Worm (Caenorhabditis elegans) whole organism, L2 larva: Measurements from ENCODE around the gene F07C3.2.

Experiments
- C34F6.9 ChIP-seq: fragments of 150-350 bp; optimal IDR thresholded peaks from 2 replicates; lab custom pipeline; 2014; ENCODE audit warnings: missing biosample characterization, missing genetic modification characterization
- ZK546.5 ChIP-seq: sonication (generic microtip); optimal IDR thresholded peaks from 2 replicates; lab custom pipeline; 2017; ENCODE audit warnings: missing biosample characterization, missing genetic modification characterization
- alr-1 ChIP-seq: fragments of 150-350 bp; optimal IDR thresholded peaks from 2 replicates; lab custom pipeline; 2014; ENCODE audit warnings: missing biosample characterization, missing genetic modification characterization
- aly-2 ChIP-seq: fragments of 150-350 bp; optimal IDR thresholded peaks from 2 replicates; lab custom pipeline; 2014; ENCODE audit warnings: missing biosample characterization, missing genetic modification characterization
- ama-1 ChIP-seq: fragments of 150-350 bp; optimal IDR thresholded peaks from 2 replicates; lab custom pipeline; 2018; ENCODE audit warnings: inconsistent platforms
- elt-1 ChIP-seq: fragments of 150-350 bp; optimal IDR thresholded peaks from 2 replicates; lab custom pipeline; 2014; ENCODE audit warnings: missing biosample characterization, missing genetic modification characterization
- lin-13 ChIP-seq: fragments of 150-350 bp; optimal IDR thresholded peaks from 2 replicates; lab custom pipeline; 2014; ENCODE audit warnings: missing biosample characterization, missing genetic modification reagents, missing genetic modification characterization
- mbf-1 ChIP-seq: sonication (generic microtip); optimal IDR thresholded peaks from 2 replicates; lab custom pipeline; 2017; ENCODE audit warnings: missing biosample characterization, missing genetic modification characterization
- nhr-23 ChIP-seq: fragments of 150-350 bp; optimal IDR thresholded peaks from 2 replicates; lab custom pipeline; 2014; ENCODE audit warnings: missing biosample characterization, missing genetic modification reagents, missing genetic modification characterization
- nhr-237 ChIP-seq: fragments of 150-350 bp; optimal IDR thresholded peaks from 2 replicates; lab custom pipeline; 2014; ENCODE audit warnings: missing biosample characterization, missing genetic modification characterization
- skn-1 ChIP-seq: sonication (generic microtip); optimal IDR thresholded peaks from 2 replicates; lab custom pipeline; 2017; ENCODE audit warnings: missing biosample characterization, missing genetic modification characterization
- snpc-4 ChIP-seq: fragments of 150-350 bp; optimal IDR thresholded peaks from 2 replicates; lab custom pipeline; 2014; ENCODE audit warnings: missing biosample characterization, missing genetic modification characterization
- unc-62 ChIP-seq: fragments of 150-350 bp; optimal IDR thresholded peaks from 2 replicates; lab custom pipeline; 2014; ENCODE audit warnings: missing biosample characterization, missing genetic modification reagents, missing genetic modification characterization

DNA sequence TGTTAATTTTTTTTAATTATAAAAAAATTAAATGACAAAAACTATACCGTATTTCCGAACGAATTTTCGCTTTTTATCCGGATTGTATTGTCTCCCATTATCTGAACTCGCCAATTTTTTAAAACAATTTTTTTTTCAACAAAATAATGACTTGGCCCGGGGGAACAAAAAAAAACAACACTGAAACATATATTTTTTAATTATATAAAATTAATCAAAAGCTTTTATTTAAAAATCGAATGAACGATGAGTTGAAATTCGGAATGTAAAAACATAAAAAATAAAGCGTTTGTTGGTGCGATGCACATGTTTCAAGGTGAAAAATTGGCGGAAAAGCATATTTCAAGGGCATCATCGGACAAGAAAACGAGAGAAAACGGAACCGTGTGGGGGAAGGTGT lies 12.3 kb upstream of the F07C3.2 start, which contains the start of gene mdt-27:
- no peak for TF ChIP-seq ama-1
- no peak for TF ChIP-seq unc-62 (GFP tag; lab: Kevin White, UChicago)
- no peak for TF ChIP-seq snpc-4 (tag; lab: Kevin White, UChicago)
- TF ChIP-seq alr-1 (tag; lab: Kevin White, UChicago) = no peak
- TF ChIP-seq aly-2 (tag; lab: Kevin White, UChicago) = no peak
- TF ChIP-seq nhr-237 (tag; lab: Kevin White, UChicago) = no peak
- TF ChIP-seq ZK546.5 (tag; lab: Kevin White, UChicago) = no peak
- TF ChIP-seq C34F6.9 (tag; lab: Kevin White, UChicago) = no peak
- no peak for TF ChIP-seq skn-1 (tag; lab: Kevin White, UChicago)
- TF ChIP-seq lin-13 = no peak
- TF ChIP-seq mbf-1 = no peak
- TF ChIP-seq nhr-23 = no peak
- no peak for TF ChIP-seq elt-1 (tag; lab: Kevin White, UChicago)
